Worm (Caenorhabditis elegans) whole organism, L4 larva: ENCODE data around the gene F56B6.6.
A peak's percentile ranks its signal among the peaks of the same experiment; 100 is the strongest.

Experiments
- F10B5.3 ChIP-seq: sonication (generic microtip); optimal IDR thresholded peaks from 2 replicates; lab custom pipeline; 2016; ENCODE audit warnings: mild to moderate bottlenecking, missing genetic modification characterization, missing compliant biosample characterization
- T20F7.1 ChIP-seq: fragments of 200-800 bp; sonication (Bioruptor generic); optimal IDR thresholded peaks from 2 replicates; lab custom pipeline; 2018; ENCODE audit warnings: mild to moderate bottlenecking, missing genetic modification characterization, missing compliant biosample characterization
- Y75B8A.6 ChIP-seq: fragments of 200-800 bp; sonication (Bioruptor generic); IDR thresholded peaks from 2 replicates; pipeline ENCODE4 v1.3.6; 2022; ENCODE audit warnings: missing genetic modification reagents, missing genetic modification characterization, missing compliant biosample characterization
- ZK337.2 ChIP-seq: fragments of 200-800 bp; sonication (Bioruptor generic); IDR thresholded peaks from 2 replicates; pipeline ENCODE4 v1.3.6; 2022; ENCODE audit warnings: missing genetic modification reagents, missing genetic modification characterization, missing compliant biosample characterization
- aha-1 ChIP-seq: fragments of 150-350 bp; peaks from one replicate; lab custom pipeline; 2014; ENCODE audit warnings: missing biosample characterization, missing genetic modification characterization
- ama-1 ChIP-seq: fragments of 150-350 bp; optimal IDR thresholded peaks from 2 replicates; lab custom pipeline; 2014; ENCODE audit warnings: inconsistent platforms, mixed read lengths
- ceh-28 ChIP-seq: fragments of 150-350 bp; optimal IDR thresholded peaks from 2 replicates; lab custom pipeline; 2014; ENCODE audit warnings: missing biosample characterization, missing genetic modification reagents, missing genetic modification characterization
- ceh-62 ChIP-seq: sonication (generic microtip); optimal IDR thresholded peaks from 2 replicates; lab custom pipeline; 2017; ENCODE audit warnings: missing biosample characterization, missing genetic modification characterization
- ces-1 ChIP-seq: fragments of 150-350 bp; sonication (generic microtip); optimal IDR thresholded peaks from 4 replicates; lab custom pipeline; 2014; ENCODE audit warnings: missing biosample characterization, missing genetic modification reagents, missing genetic modification characterization
- ctbp-1 ChIP-seq: fragments of 200-800 bp; sonication (Bioruptor generic); IDR thresholded peaks from 2 replicates; pipeline ENCODE4 v1.3.6; 2022; ENCODE audit warnings: missing genetic modification reagents, missing genetic modification characterization, missing compliant biosample characterization
- daf-12 ChIP-seq: fragments of 150-350 bp; optimal IDR thresholded peaks from 2 replicates; lab custom pipeline; 2014; ENCODE audit warnings: missing biosample characterization, missing genetic modification reagents, missing genetic modification characterization
- dmd-8 ChIP-seq: fragments of 200-800 bp; sonication (Bioruptor generic); IDR thresholded peaks from 2 replicates; pipeline ENCODE4 v1.3.6; 2022; ENCODE audit warnings: missing genetic modification characterization, missing compliant biosample characterization
- dpl-1 ChIP-seq: fragments of 150-350 bp; optimal IDR thresholded peaks from 2 replicates; lab custom pipeline; 2014; ENCODE audit warnings: missing biosample characterization, missing genetic modification reagents, missing genetic modification characterization
- duxl-1 ChIP-seq: sonication (generic microtip); optimal IDR thresholded peaks from 2 replicates; lab custom pipeline; 2016; ENCODE audit warnings: mild to moderate bottlenecking, missing genetic modification characterization, moderate library complexity, missing compliant biosample characterization; ENCODE audit not compliant: poor library complexity
- fos-1 ChIP-seq: fragments of 150-350 bp; optimal IDR thresholded peaks from 2 replicates; lab custom pipeline; 2014; ENCODE audit warnings: missing biosample characterization, missing genetic modification characterization
- hif-1 ChIP-seq, 2 experiments: sonication (generic microtip); optimal IDR thresholded peaks; 2 replicates each; lab custom pipeline; 2016 to 2017; ENCODE audit warnings: missing compliant biosample characterization in 2 of 2, missing genetic modification characterization in 2 of 2, missing genetic modification reagents in 2 of 2, missing genotype in 2 of 2, mild to moderate bottlenecking in 1 of 2
- hlh-11 ChIP-seq: fragments of 200-800 bp; sonication (Bioruptor generic); optimal IDR thresholded peaks from 2 replicates; lab custom pipeline; 2018; ENCODE audit warnings: mild to moderate bottlenecking, missing genetic modification characterization, missing compliant biosample characterization
- hlh-30 ChIP-seq: sonication (generic microtip); optimal IDR thresholded peaks from 2 replicates; lab custom pipeline; 2017; ENCODE audit warnings: antibody characterized with exemption, mild to moderate bottlenecking, missing genetic modification characterization, missing compliant biosample characterization; ENCODE audit not compliant: insufficient read depth
- hmg-1.1 ChIP-seq: fragments of 200-800 bp; sonication (Bioruptor generic); IDR thresholded peaks from 2 replicates; pipeline ENCODE4 v1.3.6; 2022; ENCODE audit warnings: missing genetic modification reagents, missing genetic modification characterization, missing compliant biosample characterization
- lin-13 ChIP-seq: fragments of 150-350 bp; optimal IDR thresholded peaks from 2 replicates; lab custom pipeline; 2014; ENCODE audit warnings: missing biosample characterization, missing genetic modification reagents, missing genetic modification characterization
- lin-15B ChIP-seq: fragments of 150-350 bp; sonication (generic microtip); optimal IDR thresholded peaks from 3 replicates; lab custom pipeline; 2014; ENCODE audit warnings: missing biosample characterization, missing genetic modification characterization
- madf-9 ChIP-seq: fragments of 200-800 bp; sonication (Bioruptor generic); conservative IDR thresholded peaks from 2 replicates; pipeline ENCODE4 v1.3.6; 2022; ENCODE audit warnings: missing genetic modification reagents, missing genetic modification characterization, missing compliant biosample characterization
- mdt-29 ChIP-seq: fragments of 200-800 bp; sonication (Bioruptor generic); IDR thresholded peaks from 2 replicates; pipeline ENCODE4 v1.3.6; 2022; ENCODE audit warnings: missing genetic modification reagents, missing genetic modification characterization, missing compliant biosample characterization
- mxl-2 ChIP-seq: fragments of 200-800 bp; sonication (Bioruptor generic); conservative IDR thresholded peaks from 2 replicates; pipeline ENCODE4 v1.3.6; 2022; ENCODE audit warnings: missing genetic modification reagents, missing genetic modification characterization, missing compliant biosample characterization
- nhr-11 ChIP-seq: fragments of 150-350 bp; optimal IDR thresholded peaks from 2 replicates; lab custom pipeline; 2014; ENCODE audit warnings: missing biosample characterization, missing genetic modification characterization
- nhr-237 ChIP-seq: sonication (generic microtip); optimal IDR thresholded peaks from 2 replicates; lab custom pipeline; 2017; ENCODE audit warnings: missing biosample characterization, missing genetic modification characterization
- nhr-25 ChIP-seq: sonication (generic microtip); optimal IDR thresholded peaks from 2 replicates; lab custom pipeline; 2017; ENCODE audit warnings: missing genetic modification characterization, mild to moderate bottlenecking, missing compliant biosample characterization, antibody characterized with exemption, moderate library complexity, borderline replicate concordance; ENCODE audit not compliant: insufficient read depth
- nhr-77 ChIP-seq: fragments of 150-350 bp; optimal IDR thresholded peaks from 2 replicates; lab custom pipeline; 2014; ENCODE audit warnings: missing biosample characterization, missing genetic modification characterization
- pha-4 ChIP-seq, 2 experiments: fragments of 150-350 bp in 1 of 2; fragments of 200-800 bp in 1 of 2; sonication (Bioruptor generic) in 1 of 2; IDR thresholded peaks in 1 of 2; optimal IDR thresholded peaks in 1 of 2; 2 replicates each; pipeline versions ENCODE4 v1.3.6 to Lab custom; 2014 to 2022; ENCODE audit warnings: missing genetic modification characterization in 2 of 2, missing genetic modification reagents in 2 of 2, missing biosample characterization in 1 of 2, missing compliant biosample characterization in 1 of 2
- rbr-2 ChIP-seq: sonication (generic microtip); optimal IDR thresholded peaks from 2 replicates; lab custom pipeline; 2016; ENCODE audit warnings: missing genotype, missing genetic modification characterization, missing compliant biosample characterization
- set-16 ChIP-seq: fragments of 200-800 bp; sonication (Bioruptor generic); IDR thresholded peaks from 2 replicates; pipeline ENCODE4 v1.3.6; 2022; ENCODE audit warnings: missing genetic modification reagents, missing genetic modification characterization, missing compliant biosample characterization
- spr-1 ChIP-seq: sonication (generic microtip); optimal IDR thresholded peaks from 2 replicates; lab custom pipeline; 2016; ENCODE audit warnings: mild to moderate bottlenecking, missing genetic modification characterization, missing compliant biosample characterization
- tag-97 ChIP-seq: fragments of 200-800 bp; sonication (Bioruptor generic); IDR thresholded peaks from 2 replicates; pipeline ENCODE4 v1.3.6; 2022; ENCODE audit warnings: missing genetic modification characterization, missing compliant biosample characterization
- unc-130 ChIP-seq: sonication (generic microtip); optimal IDR thresholded peaks from 2 replicates; lab custom pipeline; 2016; ENCODE audit warnings: missing genetic modification reagents, missing genetic modification characterization, missing compliant biosample characterization
- zfp-2 ChIP-seq: sonication (generic microtip); optimal IDR thresholded peaks from 2 replicates; lab custom pipeline; 2016; ENCODE audit warnings: mild to moderate bottlenecking, missing genetic modification characterization, missing compliant biosample characterization
- zip-11 ChIP-seq: fragments of 200-800 bp; sonication (Bioruptor generic); IDR thresholded peaks from 2 replicates; pipeline ENCODE4 v1.3.6; 2022; ENCODE audit warnings: missing genetic modification characterization, missing compliant biosample characterization

The F56B6.6 gene

DNA sequence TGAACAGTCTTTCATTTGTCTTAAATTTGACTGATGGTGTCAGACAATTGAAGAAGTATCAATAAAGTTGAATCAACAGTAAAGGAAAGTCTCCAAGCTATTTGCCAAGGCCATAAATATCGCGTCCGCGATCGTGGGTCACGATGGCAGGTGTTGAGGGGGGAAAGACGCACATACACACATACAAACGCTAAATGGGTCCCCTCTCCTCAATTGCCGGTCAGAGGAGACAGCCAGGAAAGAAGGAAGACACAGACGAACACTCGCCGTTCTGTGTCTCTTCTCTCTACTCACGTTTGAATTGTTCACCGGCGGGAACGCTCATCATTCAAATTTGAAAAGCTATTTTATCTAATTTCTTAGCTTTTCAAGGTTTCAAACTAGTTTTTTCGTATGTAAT, 8.0 kb upstream of the F56B6.6 start (continued):
- TF ChIP-seq nhr-237 (tag; lab: Kevin White, UChicago): no peak
- TF ChIP-seq duxl-1 (tag; lab: Kevin White, UChicago): no peak
- TF ChIP-seq tag-97: no peak
- TF ChIP-seq unc-130: no peak
- TF ChIP-seq hif-1 (tag; optimal IDR thresholded peaks at IDR 0.05; lab: Kevin White, UChicago): peak in 1 of 2 experiments; percentile 25
- TF ChIP-seq hlh-11: no peak
- TF ChIP-seq rbr-2 (tag; lab: Kevin White, UChicago): peak; percentile 19
- TF ChIP-seq zip-11 (GFP tag; lab: Robert Waterston, UW): no peak
- TF ChIP-seq dpl-1: peak; percentile 50
- TF ChIP-seq ceh-62 (tag; lab: Kevin White, UChicago): no peak
- TF ChIP-seq lin-13 (GFP tag; lab: Kevin White, UChicago): peak; percentile 67
- no peak for TF ChIP-seq zfp-2
- TF ChIP-seq mxl-2 (GFP tag; lab: Robert Waterston, UW): no peak
- TF ChIP-seq mdt-29 (GFP tag; lab: Robert Waterston, UW): no peak
- no peak for TF ChIP-seq dmd-8
- TF ChIP-seq daf-12: no peak
- peak; percentile 45; the same call in 1 of the 2 replicates for TF ChIP-seq hmg-1.1 (GFP tag; lab: Robert Waterston, UW)
- no peak for TF ChIP-seq ceh-28
- TF ChIP-seq ZK337.2 (GFP tag; lab: Robert Waterston, UW): no peak
- no peak for TF ChIP-seq Y75B8A.6
- peak; percentile 56 for TF ChIP-seq hlh-30
- TF ChIP-seq F10B5.3 (tag; lab: Kevin White, UChicago): no peak
- no peak for TF ChIP-seq T20F7.1 (GFP tag; lab: Kevin White, UChicago)

DNA sequence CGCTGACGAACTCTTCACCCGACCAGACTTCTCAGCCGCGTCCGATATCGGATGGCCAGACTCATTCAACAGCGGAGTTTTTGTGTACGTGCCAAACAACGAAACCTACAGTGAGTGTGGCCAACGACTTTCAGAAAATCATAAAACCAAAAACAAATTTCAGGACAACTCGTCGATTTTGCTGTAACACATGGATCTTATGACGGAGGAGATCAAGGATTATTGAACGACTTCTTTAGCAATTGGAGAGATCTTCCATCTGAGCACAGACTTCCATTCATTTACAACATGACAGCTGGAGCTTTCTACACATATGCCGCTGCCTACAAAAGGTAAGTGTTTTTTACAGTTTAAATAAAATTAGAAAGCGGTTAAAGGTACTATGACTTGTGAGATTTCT, 5.2 kb upstream of the F56B6.6 start:
- peak; percentile 92 for TF ChIP-seq aha-1 (tag; lab: Kevin White, UChicago)
- no peak for TF ChIP-seq lin-15B (tag; lab: Kevin White, UChicago)

DNA sequence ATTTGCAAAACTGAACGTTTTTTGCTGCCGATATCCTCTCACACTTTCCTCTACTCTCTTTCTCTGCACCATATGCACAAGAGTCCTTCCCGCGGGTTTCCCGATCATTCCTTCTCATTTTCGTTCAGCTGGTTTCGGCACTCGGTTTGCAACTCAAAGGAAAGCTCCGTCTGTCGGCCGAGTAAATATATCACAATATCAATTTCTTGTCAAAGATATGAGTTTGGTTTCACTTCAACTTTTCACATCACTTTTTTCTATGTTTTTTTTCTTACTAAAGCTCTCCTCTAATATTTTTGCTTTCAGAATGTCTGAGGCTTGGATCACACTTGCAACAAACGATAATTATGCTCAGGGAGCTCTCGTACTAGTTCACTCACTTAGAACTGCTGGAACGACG, 4.5 kb upstream of the F56B6.6 start, which contains the start of gene gyg-1:
TSS of gene gyg-1 (plus strand) at position 301 of the 400 bp plus-strand sequence.
- no peak for TF ChIP-seq ces-1 (GFP tag; lab: Kevin White, UChicago)
- no peak for TF ChIP-seq nhr-77 (tag; lab: Kevin White, UChicago)
- TF ChIP-seq spr-1 (tag; lab: Kevin White, UChicago): no peak
- TF ChIP-seq madf-9 (GFP tag; lab: Robert Waterston, UW): no peak
- TF ChIP-seq set-16 (GFP tag; lab: Robert Waterston, UW): no peak
- TF ChIP-seq nhr-11 (tag; lab: Kevin White, UChicago): no peak
- TF ChIP-seq fos-1 (tag; lab: Kevin White, UChicago): no peak
- TF ChIP-seq nhr-25 (tag; lab: Kevin White, UChicago): no peak
- TF ChIP-seq ctbp-1 (GFP tag; lab: Robert Waterston, UW): no peak
- TF ChIP-seq pha-4 (GFP tag; IDR thresholded peaks at IDR 0.05; lab: Robert Waterston, UW): no peak
- TF ChIP-seq pha-4 (tag; optimal IDR thresholded peaks at IDR 0.05; lab: Kevin White, UChicago): no peak
- TF ChIP-seq ama-1: no peak
- no peak for TF ChIP-seq Y75B8A.6
